Fruit fly (Drosophila melanogaster): ENCODE data around the gene CG18558.

dm6 chr2L:2815673-2816072 is 28.6 kb downstream of the CG18558 start, which contains the start of gene G6P:
- TF ChIP-seq CG8478 (optimal IDR thresholded peaks at IDR 0.05): no peak
- no peak for TF ChIP-seq CTCF (optimal IDR thresholded peaks at IDR 0.05)

Measured in S2 (cell line).